Fruit fly (Drosophila melanogaster) whole organism, pupa: ENCODE data around the gene Dus4.

Source experiments
- CG12605 ChIP-seq: fragments of 200-800 bp; sonication (Bioruptor generic); IDR thresholded peaks from 2 replicates; pipeline ENCODE4 v1.3.6; 2022; ENCODE audit warnings: missing biosample characterization, missing genetic modification characterization
- CG17806 ChIP-seq: fragments of 200-800 bp; sonication (Bioruptor generic); optimal IDR thresholded peaks from 2 replicates; lab custom pipeline; 2018; ENCODE audit warnings: missing biosample characterization, mild to moderate bottlenecking, missing genetic modification characterization, moderate library complexity
- EcR ChIP-seq: fragments of 200-800 bp; sonication (Bioruptor generic); optimal IDR thresholded peaks from 3 replicates; lab custom pipeline; 2019; ENCODE audit warnings: missing biosample characterization, missing genetic modification characterization, mild to moderate bottlenecking, moderate library complexity, missing genetic modification reagents
- Ets98B ChIP-seq: fragments of 200-800 bp; sonication (Bioruptor generic); IDR thresholded peaks from 2 replicates; pipeline ENCODE4 v1.3.6; 2022; ENCODE audit warnings: missing biosample characterization, missing genetic modification characterization
- Snoo ChIP-seq: fragments of 200-800 bp; sonication (Bioruptor generic); optimal IDR thresholded peaks from 3 replicates; lab custom pipeline; 2017; ENCODE audit warnings: missing biosample characterization, mild to moderate bottlenecking, missing genetic modification characterization, inconsistent platforms
- fd96Ca ChIP-seq: fragments of 200-800 bp; sonication (Bioruptor generic); IDR thresholded peaks from 3 replicates; pipeline ENCODE4 v1.3.6; 2022; ENCODE audit warnings: missing biosample characterization, missing genetic modification characterization
- gl ChIP-seq: fragments of 200-800 bp; sonication (Bioruptor generic); optimal IDR thresholded peaks from 2 replicates; lab custom pipeline; 2018; ENCODE audit warnings: missing biosample characterization, mild to moderate bottlenecking, missing genetic modification characterization

dm6 chr2L:19022221-19022516 lies 40.9 kb upstream of the Dus4 start, which contains the start of gene CG15172:
- no peak for TF ChIP-seq EcR
- TF ChIP-seq CG17806 (tag; lab: Kevin White, UChicago), result no peak
- TF ChIP-seq fd96Ca (GFP tag; lab: Robert Waterston, UW), result no peak
- no peak for TF ChIP-seq CG12605
- TF ChIP-seq Snoo (tag; lab: Kevin White, UChicago), result no peak
- no peak for TF ChIP-seq Ets98B (GFP tag; lab: Robert Waterston, UW)
- TF ChIP-seq gl (tag; lab: Kevin White, UChicago), result no peak
